Worm (Caenorhabditis elegans) whole organism, L3 larva: ENCODE results near the gene spat-1.

ENCODE experiments used
- ceh-16 ChIP-seq: sonication (generic microtip); optimal IDR thresholded peaks from 2 replicates; lab custom pipeline; 2017; ENCODE audit warnings: missing biosample characterization, missing genetic modification characterization
- unc-62 ChIP-seq: fragments of 150-350 bp; sonication (generic microtip); optimal IDR thresholded peaks from 4 replicates; lab custom pipeline; 2014; ENCODE audit warnings: missing biosample characterization, missing genetic modification reagents, missing genetic modification characterization

DNA sequence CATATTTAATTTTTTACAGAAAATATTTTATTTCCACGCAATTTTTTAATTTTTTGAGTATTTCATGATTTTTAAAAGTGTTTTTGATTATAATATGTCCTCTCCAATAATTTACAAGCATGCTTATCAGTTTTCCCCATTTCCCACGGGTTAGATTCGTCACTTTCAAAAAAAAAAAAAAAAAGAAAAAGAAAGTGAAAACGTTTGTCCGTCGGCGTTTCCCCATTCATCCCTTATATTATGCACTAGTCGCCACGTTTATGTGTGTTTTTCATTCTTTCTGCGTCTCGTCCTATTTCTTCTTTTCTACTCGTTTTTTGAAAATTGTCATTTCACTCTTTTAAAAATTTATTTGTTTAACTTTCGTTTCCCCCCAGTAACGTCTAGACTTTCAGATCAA is 39.1 kb upstream of the spat-1 start, which contains the start of gene vnut-1:
- no peak for TF ChIP-seq ceh-16 (tag; lab: Kevin White, UChicago)
- TF ChIP-seq unc-62 (GFP tag; lab: Kevin White, UChicago) = no peak
